Fruit fly (Drosophila melanogaster) whole organism: Measurements from ENCODE around the gene CG4907.

Experiments
- CG8478 ChIP-seq: fragments of >200 bp; optimal IDR thresholded peaks from 2 replicates; lab custom pipeline; 2018; ENCODE audit warnings: inconsistent platforms
- Dll ChIP-seq: fragments of >200 bp; optimal IDR thresholded peaks from 2 replicates; lab custom pipeline; 2017
- EcR ChIP-seq, 2 experiments: fragments of >200 bp; optimal IDR thresholded peaks; 2 replicates each; lab custom pipeline; 2017; ENCODE audit warnings: missing biosample characterization in 2 of 2, missing genetic modification characterization in 2 of 2, missing genetic modification reagents in 2 of 2
- pan ChIP-seq: fragments of >200 bp; optimal IDR thresholded peaks from 2 replicates; lab custom pipeline; 2017
- psq ChIP-seq: fragments of >200 bp; optimal IDR thresholded peaks from 2 replicates; lab custom pipeline; 2017
- usp ChIP-seq: fragments of >200 bp; optimal IDR thresholded peaks from 2 replicates; lab custom pipeline; 2017; ENCODE audit warnings: missing biosample characterization, missing genetic modification characterization, mixed read lengths

CG4907 gene

dm6 chr3R:22710662-22711061 is at the start of gene CG4907:
CG4907 (minus strand) TSS chr3R:22710762.
- no peak for TF ChIP-seq Dll (lab: Kevin White, UChicago)
- no peak for TF ChIP-seq EcR (GFP tag; optimal IDR thresholded peaks at IDR 0.05; lab: Kevin White, UChicago)
- no peak for TF ChIP-seq psq (lab: Kevin White, UChicago)
- no peak for TF ChIP-seq pan (lab: Kevin White, UChicago)
- TF ChIP-seq usp: no peak
- no peak for TF ChIP-seq CG8478 (lab: Kevin White, UChicago)

dm6 chr3R:22757117-22757516 is 46.6 kb upstream of the CG4907 start:
- TF ChIP-seq usp: no peak
- no peak for TF ChIP-seq Dll (lab: Kevin White, UChicago)
- no peak for TF ChIP-seq EcR (GFP tag; optimal IDR thresholded peaks at IDR 0.05; lab: Kevin White, UChicago)

- TF ChIP-seq Dll (lab: Kevin White, UChicago) (no peak), usp (no peak), CG8478 (lab: Kevin White, UChicago) (no peak), pan (lab: Kevin White, UChicago) (no peak), EcR (GFP tag; optimal IDR thresholded peaks at IDR 0.05; lab: Kevin White, UChicago) (no peak), psq (lab: Kevin White, UChicago) (no peak)
Observed at dm6 chr3R:22756289-22756688, 45.7 kb upstream of the CG4907 start.

- TF ChIP-seq Dll (lab: Kevin White, UChicago) (peak; percentile 27), psq (lab: Kevin White, UChicago) (no peak), usp (no peak), pan (lab: Kevin White, UChicago) (no peak)
Observed at dm6 chr3R:22755187-22755777, 44.7 kb upstream of the CG4907 start.

- TF ChIP-seq usp (no peak), EcR (GFP tag; optimal IDR thresholded peaks at IDR 0.05; lab: Kevin White, UChicago) (no peak), Dll (lab: Kevin White, UChicago) (peak; percentile 61)
Observed at dm6 chr3R:22753895-22754774, 43.6 kb upstream of the CG4907 start.

dm6 chr3R:22753600-22753894 is 43.0 kb upstream of the CG4907 start:
- TF ChIP-seq pan (lab: Kevin White, UChicago) (no peak), Dll (lab: Kevin White, UChicago) (no peak), usp (no peak), psq (lab: Kevin White, UChicago) (no peak), CG8478 (lab: Kevin White, UChicago) (no peak), EcR (GFP tag; optimal IDR thresholded peaks at IDR 0.05; lab: Kevin White, UChicago) (no peak)

dm6 chr3R:22752929-22753328 is 42.4 kb upstream of the CG4907 start:
- TF ChIP-seq Dll (lab: Kevin White, UChicago): no peak
- TF ChIP-seq pan (lab: Kevin White, UChicago): no peak
- TF ChIP-seq psq (lab: Kevin White, UChicago): no peak
- TF ChIP-seq usp: no peak
- TF ChIP-seq EcR (GFP tag; optimal IDR thresholded peaks at IDR 0.05; lab: Kevin White, UChicago): no peak
- no peak for TF ChIP-seq CG8478 (lab: Kevin White, UChicago)

dm6 chr3R:22751698-22752097 is 41.1 kb upstream of the CG4907 start:
- TF ChIP-seq usp: no peak
- TF ChIP-seq EcR (GFP tag; optimal IDR thresholded peaks at IDR 0.05; lab: Kevin White, UChicago): no peak
- TF ChIP-seq pan (lab: Kevin White, UChicago): no peak
- no peak for TF ChIP-seq psq (lab: Kevin White, UChicago)
- TF ChIP-seq Dll (lab: Kevin White, UChicago): no peak
- no peak for TF ChIP-seq CG8478 (lab: Kevin White, UChicago)

- no peak for TF ChIP-seq usp
Observed at dm6 chr3R:22751111-22751510, 40.5 kb upstream of the CG4907 start.

- TF ChIP-seq EcR (GFP tag; optimal IDR thresholded peaks at IDR 0.05; lab: Kevin White, UChicago): no peak
- no peak for TF ChIP-seq usp
- no peak for TF ChIP-seq CG8478 (lab: Kevin White, UChicago)
- TF ChIP-seq psq (lab: Kevin White, UChicago): no peak
- TF ChIP-seq pan (lab: Kevin White, UChicago): no peak
- TF ChIP-seq Dll (lab: Kevin White, UChicago): no peak
Observed at dm6 chr3R:22750534-22750947, 40.0 kb upstream of the CG4907 start, which contains the start of the genes rumi, CG7029 and Usp12-46. rumi (minus strand) TSS chr3R:22750597. CG7029 (plus strand) TSS chr3R:22750901. Usp12-46 (plus strand) TSS chr3R:22750901.

- TF ChIP-seq CG8478 (lab: Kevin White, UChicago): no peak
- TF ChIP-seq psq (lab: Kevin White, UChicago): no peak
- TF ChIP-seq Dll (lab: Kevin White, UChicago): no peak
- TF ChIP-seq EcR (GFP tag; optimal IDR thresholded peaks at IDR 0.05; lab: Kevin White, UChicago): no peak
- no peak for TF ChIP-seq pan (lab: Kevin White, UChicago)
- TF ChIP-seq usp: no peak
Observed at dm6 chr3R:22750039-22750438, 39.5 kb upstream of the CG4907 start.

- TF ChIP-seq Dll (lab: Kevin White, UChicago) (no peak), pan (lab: Kevin White, UChicago) (no peak)
Observed at dm6 chr3R:22748956-22749355, 38.4 kb upstream of the CG4907 start, which contains the start of gene CG31139. CG31139 (minus strand) TSS chr3R:22749056.
